Fruit fly (Drosophila melanogaster): ENCODE data around the gene CG42675.

Gene CG42675

dm6 chr3R:5838683-5839365, 25.4 kb downstream of the CG42675 start:
- no peak for TF ChIP-seq CG13424 (tag; optimal IDR thresholded peaks at IDR 0.05)
- 0 out of 3 replicates have a peak, but pooled peaks have one; percentile 17 for TF ChIP-seq Aef1 (GFP tag; IDR thresholded peaks at IDR 0.05)
- no peak for TF ChIP-seq pb (GFP tag; optimal IDR thresholded peaks at IDR 0.05)
- no peak for TF ChIP-seq prd (optimal IDR thresholded peaks at IDR 0.05)
- no peak for TF ChIP-seq prd (GFP tag; IDR thresholded peaks at IDR 0.05)
- TF ChIP-seq CG2678 (tag; optimal IDR thresholded peaks at IDR 0.05) = no peak
- TF ChIP-seq CG18599 (GFP tag; optimal IDR thresholded peaks at IDR 0.05) = peak; percentile 5
- no peak for TF ChIP-seq sug (tag; optimal IDR thresholded peaks at IDR 0.05)
- TF ChIP-seq luna (GFP tag; optimal IDR thresholded peaks at IDR 0.05) = no peak
- no peak for TF ChIP-seq ro (GFP tag; IDR thresholded peaks at IDR 0.05)
- no peak for TF ChIP-seq CG32772 (GFP tag; IDR thresholded peaks at IDR 0.05)
- TF ChIP-seq ttk (GFP tag; IDR thresholded peaks at IDR 0.05) = no peak
- TF ChIP-seq hth (optimal IDR thresholded peaks at IDR 0.05) = no peak
- peak; percentile 20 for TF ChIP-seq bab2 (GFP tag; optimal IDR thresholded peaks at IDR 0.05)
- no peak for TF ChIP-seq CG4617 (GFP tag; optimal IDR thresholded peaks at IDR 0.05; ENCODE audit: borderline replicate concordance)
- no peak for TF ChIP-seq az2 (GFP tag; optimal IDR thresholded peaks at IDR 0.05)
- peak; percentile 9 for TF ChIP-seq Ets65A (GFP tag)
- no peak for TF ChIP-seq CG8290 (GFP tag; optimal IDR thresholded peaks at IDR 0.05)
- peak in 1 of 2 experiments; percentile 16 for TF ChIP-seq CG8290 (tag; optimal IDR thresholded peaks at IDR 0.05)
- peak; percentile 22 for TF ChIP-seq lab (GFP tag; optimal IDR thresholded peaks at IDR 0.05)
- TF ChIP-seq NK7.1 (GFP tag; optimal IDR thresholded peaks at IDR 0.05) = no peak
- TF ChIP-seq fru (optimal IDR thresholded peaks at IDR 0.05) = no peak
- TF ChIP-seq sens (GFP tag) = peak; percentile 69
- no peak for TF ChIP-seq knrl (GFP tag; IDR thresholded peaks at IDR 0.05; ENCODE audit: partially characterized antibody)
- TF ChIP-seq lov (optimal IDR thresholded peaks at IDR 0.05) = no peak
- TF ChIP-seq lov (GFP tag; IDR thresholded peaks at IDR 0.05) = no peak
- TF ChIP-seq Mrtf (GFP tag; IDR thresholded peaks at IDR 0.05) = 0 out of 3 replicates have a peak, but pooled peaks have one; percentile 33
- no peak for TF ChIP-seq cwo (GFP tag; optimal IDR thresholded peaks at IDR 0.05)
- no peak for TF ChIP-seq Mad (GFP tag; optimal IDR thresholded peaks at IDR 0.05)
- no peak for TF ChIP-seq CG18619 (GFP tag; optimal IDR thresholded peaks at IDR 0.05)
- TF ChIP-seq sob (GFP tag; IDR thresholded peaks at IDR 0.05) = 0 out of 2 replicates have a peak, but pooled peaks have one; percentile 30
- no peak for TF ChIP-seq amos (GFP tag; IDR thresholded peaks at IDR 0.05; ENCODE audit: partially characterized antibody)
- TF ChIP-seq sd (tag; optimal IDR thresholded peaks at IDR 0.05) = no peak
- no peak for TF ChIP-seq Dek (tag; optimal IDR thresholded peaks at IDR 0.05)
- no peak for TF ChIP-seq Oli (tag; optimal IDR thresholded peaks at IDR 0.05)
- TF ChIP-seq inv (GFP tag; IDR thresholded peaks at IDR 0.05; ENCODE audit: partially characterized antibody) = no peak
- TF ChIP-seq CG1792 (GFP tag; optimal IDR thresholded peaks at IDR 0.05) = no peak
- TF ChIP-seq CG1024 (GFP tag; IDR thresholded peaks at IDR 0.05) = no peak
- no peak for TF ChIP-seq CG3065 (GFP tag; optimal IDR thresholded peaks at IDR 0.05)
- TF ChIP-seq dan (GFP tag; IDR thresholded peaks at IDR 0.05) = no peak
- no peak for TF ChIP-seq NFAT (GFP tag; IDR thresholded peaks at IDR 0.05)
- TF ChIP-seq CG10462 (GFP tag; optimal IDR thresholded peaks at IDR 0.05) = no peak
- TF ChIP-seq CG7271 (tag; optimal IDR thresholded peaks at IDR 0.05) = no peak
- TF ChIP-seq Med (GFP tag) = peak; percentile 38
- no peak for TF ChIP-seq CG7372 (GFP tag; IDR thresholded peaks at IDR 0.05)
- TF ChIP-seq Drgx (GFP tag; IDR thresholded peaks at IDR 0.05) = no peak
- no peak for TF ChIP-seq nerfin-1 (tag; optimal IDR thresholded peaks at IDR 0.05)
- TF ChIP-seq trh (GFP tag; optimal IDR thresholded peaks at IDR 0.05) = no peak
- TF ChIP-seq CG9727 (GFP tag; optimal IDR thresholded peaks at IDR 0.05) = peak; percentile 3
- no peak for TF ChIP-seq CG8478 (optimal IDR thresholded peaks at IDR 0.05)
- no peak for TF ChIP-seq lilli (GFP tag; optimal IDR thresholded peaks at IDR 0.05)
- TF ChIP-seq Neu2 (GFP tag; optimal IDR thresholded peaks at IDR 0.05; ENCODE audit: borderline replicate concordance) = no peak
- TF ChIP-seq PHDP (tag; optimal IDR thresholded peaks at IDR 0.05) = no peak
